Worm (Caenorhabditis elegans): ENCODE measurements around the gene wdr-5.2.
"Not testable (repeated sequence)": the region's sequence is repeated elsewhere in the genome, so short reads cannot be mapped to it uniquely, and the experiment has no call there.

Gene wdr-5.2

DNA sequence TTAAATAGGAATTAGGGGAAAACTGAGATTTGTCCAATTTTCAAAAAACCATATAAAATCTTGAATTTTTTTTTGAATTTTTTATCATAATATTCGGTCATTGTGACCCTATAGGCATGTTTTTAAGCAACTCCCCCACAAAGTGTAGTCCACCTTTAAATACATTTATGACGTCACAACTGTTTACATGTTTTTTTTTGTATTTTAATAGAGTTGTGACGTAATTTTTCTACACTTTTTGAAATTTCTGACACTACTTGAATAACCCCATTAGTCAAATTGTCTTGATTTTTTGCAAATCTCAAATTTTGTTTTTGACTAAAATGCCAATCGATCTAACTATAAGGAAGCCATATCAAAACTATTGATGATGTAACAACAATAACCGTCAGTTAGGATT is 16.2 kb downstream of the wdr-5.2 start:
- TF ChIP-seq unc-86 (tag; optimal IDR thresholded peaks at IDR 0.05) (no peak), hlh-8 (tag; optimal IDR thresholded peaks at IDR 0.05) (no peak), dve-1 (tag; optimal IDR thresholded peaks at IDR 0.05) (no peak), K09A11.1 (tag; optimal IDR thresholded peaks at IDR 0.05; ENCODE audit: insufficient read depth) (no peak), zip-5 (tag; optimal IDR thresholded peaks at IDR 0.05) (no peak), rnt-1 (tag; optimal IDR thresholded peaks at IDR 0.05) (no peak), nhr-232 (tag; optimal IDR thresholded peaks at IDR 0.05) (no peak), ceh-24 (tag; optimal IDR thresholded peaks at IDR 0.05) (no peak), gmeb-2 (tag; optimal IDR thresholded peaks at IDR 0.05) (no peak), lin-11 (tag; optimal IDR thresholded peaks at IDR 0.05) (no peak), ceh-34 (tag; optimal IDR thresholded peaks at IDR 0.05) (no peak), pat-9 (tag; optimal IDR thresholded peaks at IDR 0.05) (no peak), ceh-9 (tag; optimal IDR thresholded peaks at IDR 0.05) (no peak), ceh-22 (tag; optimal IDR thresholded peaks at IDR 0.05) (no peak), ahr-1 (tag; optimal IDR thresholded peaks at IDR 0.05) (no peak), C38D4.7 (GFP tag; optimal IDR thresholded peaks at IDR 0.05) (no peak)

- no peak for TF ChIP-seq hlh-13 (GFP tag; optimal IDR thresholded peaks at IDR 0.05)
- TF ChIP-seq syd-9 (tag; optimal IDR thresholded peaks at IDR 0.05): no peak
- TF ChIP-seq unc-55 (GFP tag; optimal IDR thresholded peaks at IDR 0.05): no peak
- TF ChIP-seq gmeb-2 (tag; optimal IDR thresholded peaks at IDR 0.05): no peak
- TF ChIP-seq unc-86 (tag; optimal IDR thresholded peaks at IDR 0.05): no peak
- TF ChIP-seq pros-1 (tag; optimal IDR thresholded peaks at IDR 0.05): no peak
- TF ChIP-seq ceh-19 (GFP tag; optimal IDR thresholded peaks at IDR 0.05): no peak
- no peak for TF ChIP-seq ceh-31 (tag; optimal IDR thresholded peaks at IDR 0.05)
- no peak for TF ChIP-seq ceh-45 (GFP tag; IDR thresholded peaks at IDR 0.05)
- no peak for TF ChIP-seq rnt-1 (tag; optimal IDR thresholded peaks at IDR 0.05)
- no peak for TF ChIP-seq sox-4 (tag; optimal IDR thresholded peaks at IDR 0.05)
Measured at ce11 chrX:14370314-14370713, 20.4 kb downstream of the wdr-5.2 start, which contains the start of gene irk-3. Gene irk-3, minus strand, starts transcription at chrX:14370414.

DNA sequence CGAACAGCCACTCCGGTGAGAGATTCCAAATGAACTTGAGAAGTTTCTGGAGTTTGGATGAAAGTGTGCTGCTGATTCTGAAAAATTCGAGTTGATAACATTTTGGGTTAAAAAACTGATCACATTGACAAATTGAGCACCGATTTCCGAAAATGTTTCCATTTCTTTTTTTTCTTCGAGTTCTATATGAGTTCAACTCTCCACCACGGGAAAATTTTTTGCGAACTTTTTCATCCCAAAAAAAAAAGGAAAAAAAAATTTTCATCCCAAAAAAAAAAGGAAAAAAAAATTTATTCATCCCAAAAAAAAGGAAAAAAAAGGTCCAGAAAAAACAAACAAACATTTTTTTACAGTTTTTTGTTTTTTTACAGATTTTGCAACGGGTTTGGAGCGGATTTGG is 27.3 kb downstream of the wdr-5.2 start, which contains the start of gene Y60A9A.1:
TSS of gene Y60A9A.1 (minus strand) at position 101 of the 400 bp plus-strand sequence.
- TF ChIP-seq lim-6 (tag; optimal IDR thresholded peaks at IDR 0.05) (no peak), C08G9.2 (tag; optimal IDR thresholded peaks at IDR 0.05) (no peak), nhr-11 (tag; optimal IDR thresholded peaks at IDR 0.05) (no peak), ahr-1 (tag; optimal IDR thresholded peaks at IDR 0.05) (no peak), ceh-18 (tag; optimal IDR thresholded peaks at IDR 0.05) (no peak), nfya-1 (tag; optimal IDR thresholded peaks at IDR 0.05) (no peak), gmeb-2 (tag; optimal IDR thresholded peaks at IDR 0.05) (no peak)

DNA sequence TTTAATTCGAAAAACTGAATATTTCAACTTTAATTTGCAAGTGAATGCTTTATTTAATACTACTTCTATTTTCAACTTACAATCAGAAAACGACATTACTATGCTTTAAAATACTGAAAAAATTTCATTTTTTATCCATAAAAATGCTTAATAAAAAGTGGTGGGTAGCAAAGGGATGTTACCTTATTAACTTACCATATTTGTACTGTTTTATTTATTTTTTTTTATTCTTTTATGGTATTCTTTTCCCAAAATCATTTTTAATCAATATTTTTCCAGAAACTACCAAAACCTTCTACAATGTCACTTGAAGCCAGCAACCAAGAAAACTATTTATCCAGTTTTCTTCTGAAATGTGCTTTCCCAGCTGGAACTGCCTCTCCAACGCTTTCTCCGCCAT is 33.0 kb downstream of the wdr-5.2 start, which contains the start of gene Y60A9.3:
TSS of gene Y60A9.3 (plus strand) at position 301 of the 400 bp plus-strand sequence.
- no peak for TF ChIP-seq elt-2 (tag; optimal IDR thresholded peaks at IDR 0.05)

- TF ChIP-seq unc-3 (GFP tag; conservative IDR thresholded peaks at IDR 0.05): 0 out of 2 replicates have a peak, but pooled peaks have one; percentile 15
- not testable (repeated sequence) for TF ChIP-seq unc-3 (tag; optimal IDR thresholded peaks at IDR 0.05)
- TF ChIP-seq sox-2 (GFP tag; IDR thresholded peaks at IDR 0.05): peak; percentile 63
Measured at ce11 chrX:14387752-14388151, 37.8 kb downstream of the wdr-5.2 start.

ce11 chrX:14395267-14395666 is 45.3 kb downstream of the wdr-5.2 start, which contains the start of gene Y60A9.1:
Gene Y60A9.1, minus strand, starts transcription at chrX:14395367.
- no peak for TF ChIP-seq ceh-22 (tag; optimal IDR thresholded peaks at IDR 0.05)
- no peak for TF ChIP-seq unc-3 (GFP tag; conservative IDR thresholded peaks at IDR 0.05)
- TF ChIP-seq unc-3 (tag; optimal IDR thresholded peaks at IDR 0.05): no peak
- TF ChIP-seq ceh-9 (tag; optimal IDR thresholded peaks at IDR 0.05): no peak
- TF ChIP-seq elt-2 (tag; optimal IDR thresholded peaks at IDR 0.05): no peak
- TF ChIP-seq elt-4 (tag; optimal IDR thresholded peaks at IDR 0.05): no peak
- TF ChIP-seq ztf-16 (tag; optimal IDR thresholded peaks at IDR 0.05): no peak
- no peak for TF ChIP-seq ceh-34 (tag; optimal IDR thresholded peaks at IDR 0.05)
- no peak for TF ChIP-seq fkh-6 (tag; optimal IDR thresholded peaks at IDR 0.05)
- TF ChIP-seq hlh-13 (GFP tag; optimal IDR thresholded peaks at IDR 0.05): no peak
- no peak for TF ChIP-seq odd-2 (tag; optimal IDR thresholded peaks at IDR 0.05)
- TF ChIP-seq sox-2 (GFP tag; IDR thresholded peaks at IDR 0.05): no peak
- TF ChIP-seq ceh-19 (GFP tag; optimal IDR thresholded peaks at IDR 0.05): no peak
- TF ChIP-seq pha-4 (tag; optimal IDR thresholded peaks at IDR 0.05): no peak
- no peak for TF ChIP-seq ceh-18 (tag; optimal IDR thresholded peaks at IDR 0.05)
- TF ChIP-seq unc-55 (GFP tag; optimal IDR thresholded peaks at IDR 0.05): no peak
- TF ChIP-seq eyg-1 (tag; optimal IDR thresholded peaks at IDR 0.05): no peak
- TF ChIP-seq ceh-30 (tag; optimal IDR thresholded peaks at IDR 0.05): no peak

All from whole organism, late embryonic.